Worm (Caenorhabditis elegans) whole organism, L3 larva: ENCODE data around the gene clec-78.

ENCODE experiments used
- ama-1 ChIP-seq: fragments of 150-350 bp; optimal IDR thresholded peaks from 2 replicates; lab custom pipeline; 2018
- jun-1 ChIP-seq: fragments of 150-350 bp; optimal IDR thresholded peaks from 2 replicates; lab custom pipeline; 2014; ENCODE audit warnings: missing biosample characterization, missing genetic modification reagents, missing genetic modification characterization
- lin-15B ChIP-seq: fragments of 150-350 bp; optimal IDR thresholded peaks from 2 replicates; lab custom pipeline; 2014; ENCODE audit warnings: missing biosample characterization, missing genetic modification characterization
- nhr-11 ChIP-seq: fragments of 150-350 bp; optimal IDR thresholded peaks from 2 replicates; lab custom pipeline; 2014; ENCODE audit warnings: missing biosample characterization, missing genetic modification characterization
- nhr-237 ChIP-seq: fragments of 150-350 bp; optimal IDR thresholded peaks from 2 replicates; lab custom pipeline; 2014; ENCODE audit warnings: missing biosample characterization, missing genetic modification characterization
- nhr-77 ChIP-seq: fragments of 150-350 bp; optimal IDR thresholded peaks from 2 replicates; lab custom pipeline; 2014; ENCODE audit warnings: missing biosample characterization, missing genetic modification characterization
- unc-39 ChIP-seq: sonication (generic microtip); optimal IDR thresholded peaks from 4 replicates; lab custom pipeline; 2017; ENCODE audit warnings: missing biosample characterization, missing genetic modification characterization
- ztf-4 ChIP-seq: fragments of 150-350 bp; optimal IDR thresholded peaks from 2 replicates; lab custom pipeline; 2014; ENCODE audit warnings: missing biosample characterization, missing genetic modification characterization

DNA sequence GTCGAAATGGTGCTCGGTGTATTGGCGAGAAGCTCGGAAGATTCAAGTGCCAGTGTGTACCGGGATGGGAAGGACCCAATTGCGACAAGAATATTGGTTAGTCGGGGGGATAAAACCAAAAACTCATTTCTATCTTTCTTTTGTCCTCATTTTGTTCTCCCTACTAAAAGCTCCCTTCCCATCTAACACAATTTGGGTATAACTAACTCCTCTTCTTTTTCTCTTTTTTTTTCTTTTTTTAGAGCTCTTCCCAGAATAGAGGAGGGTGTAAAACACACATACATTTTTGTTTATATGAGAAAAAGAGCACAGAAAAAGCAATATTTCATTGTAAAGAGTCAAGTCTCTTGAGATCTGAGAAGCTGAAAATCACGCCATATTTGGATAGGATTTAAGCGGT lies 16.3 kb downstream of the clec-78 start:
- TF ChIP-seq nhr-11: no peak
- TF ChIP-seq lin-15B (tag; lab: Kevin White, UChicago): no peak
- no peak for TF ChIP-seq nhr-237 (tag; lab: Kevin White, UChicago)
- TF ChIP-seq nhr-77: no peak
- no peak for TF ChIP-seq ztf-4 (tag; lab: Kevin White, UChicago)
- TF ChIP-seq ama-1 (lab: Kevin White, UChicago): no peak
- no peak for TF ChIP-seq unc-39
- TF ChIP-seq jun-1: no peak
